Worm (Caenorhabditis elegans) whole organism, L1 larva: ENCODE measurements around the gene C09B9.4.
"Not testable (repeated sequence)": the region's sequence is repeated elsewhere in the genome, so short reads cannot be mapped to it uniquely, and the experiment has no call there.

Experiments
- C04F5.9 ChIP-seq: sonication (generic microtip); optimal IDR thresholded peaks from 2 replicates; lab custom pipeline; 2016; ENCODE audit warnings: missing genetic modification characterization, missing compliant biosample characterization
- C16A3.4 ChIP-seq: fragments of 150-350 bp; optimal IDR thresholded peaks from 2 replicates; lab custom pipeline; 2014; ENCODE audit warnings: missing biosample characterization, missing genetic modification characterization
- C34B4.2 ChIP-seq: sonication (generic microtip); optimal IDR thresholded peaks from 2 replicates; lab custom pipeline; 2017; ENCODE audit warnings: mild to moderate bottlenecking, missing genetic modification characterization, missing compliant biosample characterization
- Y116A8C.19 ChIP-seq: sonication (generic microtip); optimal IDR thresholded peaks from 2 replicates; lab custom pipeline; 2016; ENCODE audit warnings: missing compliant biosample characterization, missing genetic modification characterization, borderline replicate concordance
- alr-1 ChIP-seq: fragments of 200-800 bp; sonication (Bioruptor generic); optimal IDR thresholded peaks from 2 replicates; lab custom pipeline; 2018; ENCODE audit warnings: borderline replicate concordance, mild to moderate bottlenecking, missing genetic modification characterization, missing compliant biosample characterization
- ama-1 ChIP-seq: fragments of 150-350 bp; optimal IDR thresholded peaks from 2 replicates; lab custom pipeline; 2014
- blmp-1 ChIP-seq: fragments of 150-350 bp; optimal IDR thresholded peaks from 2 replicates; lab custom pipeline; 2014; ENCODE audit warnings: missing biosample characterization, missing genetic modification characterization
- ceh-82 ChIP-seq, 3 experiments: fragments of 150-350 bp in 1 of 3; sonication (generic microtip) in 2 of 3; optimal IDR thresholded peaks; 2 replicates each; lab custom pipeline; 2014 to 2017; ENCODE audit warnings: missing biosample characterization in 3 of 3, missing genetic modification characterization in 3 of 3
- ces-1 ChIP-seq: fragments of 150-350 bp; optimal IDR thresholded peaks from 2 replicates; lab custom pipeline; 2014; ENCODE audit warnings: missing biosample characterization, missing genetic modification reagents, missing genetic modification characterization
- dpl-1 ChIP-seq, 3 experiments: fragments of 150-350 bp in 2 of 3; sonication (generic microtip) in 1 of 3; optimal IDR thresholded peaks; 2 replicates each; lab custom pipeline; 2014 to 2017; ENCODE audit warnings: missing biosample characterization in 3 of 3, missing genetic modification characterization in 3 of 3, missing genetic modification reagents in 3 of 3
- dsc-1 ChIP-seq: sonication (generic microtip); optimal IDR thresholded peaks from 2 replicates; lab custom pipeline; 2016; ENCODE audit warnings: mild to moderate bottlenecking, missing genetic modification characterization, missing compliant biosample characterization
- egl-13 ChIP-seq: sonication (generic microtip); optimal IDR thresholded peaks from 2 replicates; lab custom pipeline; 2016; ENCODE audit warnings: missing genotype, missing genetic modification reagents, missing genetic modification characterization, missing compliant biosample characterization
- elt-3 ChIP-seq, 6 experiments: fragments of 150-350 bp in 1 of 6; sonication (generic microtip); optimal IDR thresholded peaks; 2 replicates each; lab custom pipeline; 2017 to 2018; ENCODE audit warnings: missing biosample characterization in 6 of 6, missing genetic modification characterization in 6 of 6, inconsistent platforms in 1 of 6
- ets-5 ChIP-seq: fragments of 200-800 bp; sonication (Bioruptor generic); IDR thresholded peaks from 2 replicates; pipeline ENCODE4 v1.3.6; 2022; ENCODE audit warnings: missing genetic modification characterization, missing compliant biosample characterization
- fkh-10 ChIP-seq: sonication (generic microtip); optimal IDR thresholded peaks from 2 replicates; lab custom pipeline; 2017; ENCODE audit warnings: missing biosample characterization, missing genetic modification reagents, missing genetic modification characterization
- grh-1 ChIP-seq: fragments of 200-800 bp; sonication (Bioruptor generic); IDR thresholded peaks from 2 replicates; pipeline ENCODE4 v1.3.6; 2022; ENCODE audit warnings: missing genetic modification reagents, missing genetic modification characterization, missing compliant biosample characterization
- hlh-4 ChIP-seq: sonication (generic microtip); optimal IDR thresholded peaks from 2 replicates; lab custom pipeline; 2016; ENCODE audit warnings: mild to moderate bottlenecking, missing genetic modification characterization, missing compliant biosample characterization
- hpl-2 ChIP-seq: fragments of 150-350 bp; optimal IDR thresholded peaks from 2 replicates; lab custom pipeline; 2014; ENCODE audit warnings: missing biosample characterization, missing genetic modification reagents, missing genetic modification characterization
- isw-1 ChIP-seq: fragments of 200-800 bp; sonication (Bioruptor generic); IDR thresholded peaks from 2 replicates; pipeline ENCODE4 v1.3.6; 2022; ENCODE audit warnings: missing genetic modification characterization, missing compliant biosample characterization
- lin-14 ChIP-seq: fragments of 200-800 bp; sonication (Bioruptor generic); optimal IDR thresholded peaks from 2 replicates; lab custom pipeline; 2018; ENCODE audit warnings: mild to moderate bottlenecking, missing genetic modification characterization, moderate library complexity, missing compliant biosample characterization
- lin-35 ChIP-seq, 2 experiments: fragments of 150-350 bp; optimal IDR thresholded peaks; 2 replicates each; lab custom pipeline; 2014; ENCODE audit warnings: missing biosample characterization in 2 of 2, missing genetic modification characterization in 2 of 2, missing genetic modification reagents in 2 of 2
- mab-9 ChIP-seq: fragments of 200-800 bp; sonication (Bioruptor generic); IDR thresholded peaks from 2 replicates; pipeline ENCODE4 v1.3.6; 2022; ENCODE audit warnings: missing genetic modification reagents, missing genetic modification characterization, missing compliant biosample characterization
- mdl-1 ChIP-seq, 2 experiments: fragments of 150-350 bp; optimal IDR thresholded peaks; 2 replicates each; lab custom pipeline; 2014 to 2017; ENCODE audit warnings: missing biosample characterization in 2 of 2, missing genetic modification characterization in 2 of 2, inconsistent platforms in 1 of 2
- mef-2 ChIP-seq: fragments of 150-350 bp; optimal IDR thresholded peaks from 2 replicates; lab custom pipeline; 2014; ENCODE audit warnings: missing biosample characterization, missing genetic modification characterization
- nhr-11 ChIP-seq: fragments of 150-350 bp; optimal IDR thresholded peaks from 2 replicates; lab custom pipeline; 2014; ENCODE audit warnings: missing biosample characterization, missing genetic modification characterization
- nhr-20 ChIP-seq: sonication (generic microtip); optimal IDR thresholded peaks from 2 replicates; lab custom pipeline; 2016; ENCODE audit warnings: mild to moderate bottlenecking, missing genetic modification characterization, missing compliant biosample characterization
- nhr-237 ChIP-seq: fragments of 150-350 bp; optimal IDR thresholded peaks from 2 replicates; lab custom pipeline; 2014; ENCODE audit warnings: missing biosample characterization, missing genetic modification characterization
- nhr-28 ChIP-seq: fragments of 150-350 bp; optimal IDR thresholded peaks from 2 replicates; lab custom pipeline; 2014; ENCODE audit warnings: missing biosample characterization, missing genetic modification characterization
- nhr-47 ChIP-seq: sonication (generic microtip); optimal IDR thresholded peaks from 2 replicates; lab custom pipeline; 2016; ENCODE audit warnings: mild to moderate bottlenecking, missing genetic modification characterization, moderate library complexity, missing compliant biosample characterization
- nhr-77 ChIP-seq: fragments of 150-350 bp; optimal IDR thresholded peaks from 2 replicates; lab custom pipeline; 2014; ENCODE audit warnings: missing biosample characterization, missing genetic modification characterization
- nhr-84 ChIP-seq: sonication (generic microtip); optimal IDR thresholded peaks from 2 replicates; lab custom pipeline; 2017; ENCODE audit warnings: missing biosample characterization, missing genetic modification characterization
- nhr-85 ChIP-seq: sonication (generic microtip); peaks from one replicate; lab custom pipeline; 2016; ENCODE audit warnings: missing genetic modification characterization, inconsistent platforms, missing compliant biosample characterization
- pax-3 ChIP-seq: fragments of 200-800 bp; sonication (Bioruptor generic); optimal IDR thresholded peaks from 2 replicates; lab custom pipeline; 2018; ENCODE audit warnings: mild to moderate bottlenecking, missing genetic modification characterization, moderate library complexity, missing compliant biosample characterization
- pqm-1 ChIP-seq: sonication (generic microtip); optimal IDR thresholded peaks from 3 replicates; lab custom pipeline; 2017; ENCODE audit warnings: missing biosample characterization, missing genetic modification characterization
- rnt-1 ChIP-seq: sonication (generic microtip); optimal IDR thresholded peaks from 2 replicates; lab custom pipeline; 2016; ENCODE audit warnings: mild to moderate bottlenecking, missing genetic modification characterization, moderate library complexity, missing compliant biosample characterization
- skn-1 ChIP-seq: fragments of 150-350 bp; optimal IDR thresholded peaks from 2 replicates; lab custom pipeline; 2014; ENCODE audit warnings: missing biosample characterization, missing genetic modification characterization
- snpc-4 ChIP-seq: fragments of 150-350 bp; optimal IDR thresholded peaks from 2 replicates; lab custom pipeline; 2014; ENCODE audit warnings: missing biosample characterization, missing genetic modification characterization
- sox-4 ChIP-seq: sonication (generic microtip); optimal IDR thresholded peaks from 2 replicates; lab custom pipeline; 2016; ENCODE audit warnings: missing genetic modification characterization, missing compliant biosample characterization
- unc-62 ChIP-seq: fragments of 150-350 bp; optimal IDR thresholded peaks from 2 replicates; lab custom pipeline; 2014; ENCODE audit warnings: missing biosample characterization, missing genetic modification reagents, missing genetic modification characterization
- unc-98 ChIP-seq: fragments of 200-800 bp; sonication (Bioruptor generic); IDR thresholded peaks from 2 replicates; pipeline ENCODE4 v1.3.6; 2022; ENCODE audit warnings: missing genetic modification characterization, missing compliant biosample characterization
- vab-15 ChIP-seq: sonication (generic microtip); optimal IDR thresholded peaks from 2 replicates; lab custom pipeline; 2017; ENCODE audit warnings: missing genotype, mild to moderate bottlenecking, missing genetic modification characterization, missing compliant biosample characterization
- xbp-1 ChIP-seq: sonication (generic microtip); optimal IDR thresholded peaks from 2 replicates; lab custom pipeline; 2016; ENCODE audit warnings: missing genetic modification characterization, missing compliant biosample characterization

The C09B9.4 gene

DNA sequence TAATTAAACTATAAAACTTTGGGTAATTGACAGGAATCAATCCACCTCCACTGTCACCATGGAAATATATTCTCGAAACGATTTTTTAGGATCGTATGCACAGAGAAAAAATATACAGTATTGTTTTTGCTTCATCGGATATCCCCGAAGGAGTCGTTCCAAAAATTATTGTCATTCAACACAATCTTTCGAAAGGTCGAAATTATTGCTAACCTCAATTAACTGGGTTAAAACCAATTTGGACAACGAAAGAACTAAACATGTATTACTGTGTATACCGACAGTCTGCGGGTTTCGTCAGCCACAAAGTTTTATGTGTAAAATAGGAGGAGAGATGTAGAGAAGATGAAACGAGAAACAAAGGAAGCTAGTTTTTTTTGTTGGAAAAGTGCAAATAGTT lies 30.1 kb upstream of the C09B9.4 start (continued):
- no peak for TF ChIP-seq nhr-11
- TF ChIP-seq ceh-82 (tag; optimal IDR thresholded peaks at IDR 0.05; lab: Kevin White, UChicago), result no peak
- TF ChIP-seq xbp-1 (tag; lab: Kevin White, UChicago), result peak; percentile 5
- no peak for TF ChIP-seq Y116A8C.19 (tag; lab: Kevin White, UChicago)
- TF ChIP-seq C16A3.4, result no peak
- TF ChIP-seq ama-1 (lab: Kevin White, UChicago), result no peak
- no peak for TF ChIP-seq skn-1
- no peak for TF ChIP-seq mab-9 (GFP tag; lab: Robert Waterston, UW)
- TF ChIP-seq nhr-47 (tag; lab: Kevin White, UChicago), result peak; percentile 52
- no peak for TF ChIP-seq hpl-2 (GFP tag; lab: Kevin White, UChicago)
- TF ChIP-seq nhr-28, result no peak
- TF ChIP-seq snpc-4 (tag; lab: Kevin White, UChicago), result peak; percentile 96
- TF ChIP-seq nhr-85, result peak; percentile 75
- TF ChIP-seq vab-15, result no peak
- TF ChIP-seq dpl-1 (GFP tag; optimal IDR thresholded peaks at IDR 0.05; lab: Kevin White, UChicago), result no peak
- TF ChIP-seq unc-98 (GFP tag; lab: Robert Waterston, UW), result no peak
- peak; percentile 64 for TF ChIP-seq lin-14 (GFP tag; lab: Kevin White, UChicago)
- TF ChIP-seq pax-3 (tag; lab: Kevin White, UChicago), result no peak
- no peak for TF ChIP-seq sox-4
- no peak for TF ChIP-seq fkh-10 (GFP tag; lab: Kevin White, UChicago)
- no peak for TF ChIP-seq alr-1
- no peak for TF ChIP-seq ets-5 (GFP tag; lab: Robert Waterston, UW)
- peak in 1 of 6 experiments; percentile 5 for TF ChIP-seq elt-3 (tag; optimal IDR thresholded peaks at IDR 0.05; lab: Kevin White, UChicago)
- TF ChIP-seq nhr-84 (tag; lab: Kevin White, UChicago), result no peak
- no peak for TF ChIP-seq hlh-4 (tag; lab: Kevin White, UChicago)
- TF ChIP-seq ces-1, result no peak
- TF ChIP-seq unc-62 (GFP tag; lab: Kevin White, UChicago), result no peak
- no peak for TF ChIP-seq dsc-1 (tag; lab: Kevin White, UChicago)
- peak in 1 of 2 experiments; percentile 4 for TF ChIP-seq lin-35 (GFP tag; optimal IDR thresholded peaks at IDR 0.05; lab: Kevin White, UChicago)
- TF ChIP-seq rnt-1 (tag; lab: Kevin White, UChicago), result peak; percentile 16
- TF ChIP-seq egl-13, result no peak
- no peak for TF ChIP-seq mef-2
- no peak for TF ChIP-seq C04F5.9 (tag; lab: Kevin White, UChicago)
- TF ChIP-seq grh-1 (GFP tag; lab: Robert Waterston, UW), result 0 out of 2 replicates have a peak, but pooled peaks have one; percentile 34
- TF ChIP-seq nhr-237 (tag; lab: Kevin White, UChicago), result no peak
- no peak for TF ChIP-seq C34B4.2 (tag; lab: Kevin White, UChicago)

DNA sequence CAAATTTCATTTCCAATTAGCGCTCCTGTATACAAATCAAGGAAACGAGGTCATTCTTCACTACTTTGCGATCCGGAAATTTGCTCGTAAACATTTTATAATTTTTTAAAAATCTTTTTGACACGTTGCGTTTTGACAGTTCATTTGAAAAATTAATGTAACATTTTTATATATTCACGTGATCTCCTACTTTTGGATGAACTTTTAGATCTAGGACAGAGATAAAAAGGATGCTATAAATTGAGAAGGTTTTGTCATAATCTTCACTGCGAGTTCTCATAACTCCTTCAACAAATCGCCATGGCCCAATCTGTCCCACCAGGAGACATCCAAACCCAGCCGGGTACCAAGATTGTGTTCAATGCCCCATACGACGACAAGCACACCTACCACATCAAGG lies 29.1 kb upstream of the C09B9.4 start, which contains the start of gene msp-57:
Gene msp-57, plus strand, starts transcription at position 301 of the 400 bp plus-strand sequence.
- not testable (repeated sequence) for TF ChIP-seq Y116A8C.19 (tag; lab: Kevin White, UChicago); ces-1; pqm-1 (tag; lab: Kevin White, UChicago)
- TF ChIP-seq, all 84 proteins: peak for 0; not testable (repeated sequence) for 84

DNA sequence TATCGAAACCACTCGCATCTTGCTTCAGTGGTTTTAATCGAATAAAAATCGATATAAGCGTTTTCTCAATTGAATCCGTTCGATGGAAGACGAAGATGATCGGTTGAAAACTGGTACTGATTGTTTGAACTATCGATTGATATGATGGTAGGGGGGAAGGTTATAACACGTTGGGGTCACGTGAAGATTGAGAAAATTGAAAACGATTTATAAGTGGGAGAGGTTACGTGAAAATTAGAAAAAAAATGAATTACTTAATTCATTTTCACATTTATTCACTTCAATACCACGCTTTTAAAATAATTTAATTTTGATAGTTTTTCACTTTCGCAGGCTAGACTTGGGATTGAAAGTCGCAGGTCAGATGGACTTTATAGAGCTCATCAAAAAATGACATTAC lies 27.8 kb upstream of the C09B9.4 start, which contains the start of gene C09B9.7:
Gene C09B9.7, minus strand, starts transcription at position 101 of the 400 bp plus-strand sequence.
- no peak for TF ChIP-seq nhr-77 (tag; lab: Kevin White, UChicago)
- no peak for TF ChIP-seq blmp-1 (tag; lab: Kevin White, UChicago)
- TF ChIP-seq isw-1 (GFP tag; lab: Robert Waterston, UW), result no peak
- TF ChIP-seq C04F5.9 (tag; lab: Kevin White, UChicago), result no peak
- TF ChIP-seq skn-1, result no peak
- TF ChIP-seq mdl-1 (tag; optimal IDR thresholded peaks at IDR 0.05; lab: Kevin White, UChicago), result no peak
- no peak for TF ChIP-seq nhr-20
